Worm (Caenorhabditis elegans) whole organism, young adult: ENCODE results near the gene wdr-37.

Source experiments
- ama-1 ChIP-seq, 3 experiments: fragments of 150-350 bp in 1 of 3; sonication (generic microtip) in 2 of 3; optimal IDR thresholded peaks; 2 replicates each; lab custom pipeline; 2014 to 2018; ENCODE audit warnings: missing biosample characterization in 2 of 3, missing genetic modification characterization in 2 of 3, missing genetic modification reagents in 2 of 3
- athp-1 ChIP-seq: sonication (generic microtip); optimal IDR thresholded peaks from 2 replicates; lab custom pipeline; 2017; ENCODE audit warnings: mild to moderate bottlenecking, missing genetic modification characterization, missing compliant biosample characterization
- cebp-1 ChIP-seq, 2 experiments: fragments of 200-800 bp in 1 of 2; sonication (Bioruptor generic) in 1 of 2; sonication (generic microtip) in 1 of 2; IDR thresholded peaks in 1 of 2; optimal IDR thresholded peaks in 1 of 2; 2 replicates each; pipeline versions ENCODE4 v1.3.6 to Lab custom; 2017 to 2022; ENCODE audit warnings: missing compliant biosample characterization in 2 of 2, missing genetic modification characterization in 2 of 2, mild to moderate bottlenecking in 1 of 2, missing genetic modification reagents in 1 of 2, moderate library complexity in 1 of 2
- ceh-40 ChIP-seq: fragments of 200-800 bp; sonication (Bioruptor generic); IDR thresholded peaks from 2 replicates; pipeline ENCODE4 v1.3.6; 2022; ENCODE audit warnings: missing genetic modification characterization, missing compliant biosample characterization
- gei-17 ChIP-seq: fragments of 200-800 bp; sonication (Bioruptor generic); optimal IDR thresholded peaks from 2 replicates; lab custom pipeline; 2018; ENCODE audit warnings: mild to moderate bottlenecking, missing genetic modification characterization, missing compliant biosample characterization
- lin-40 ChIP-seq: sonication (generic microtip); optimal IDR thresholded peaks from 2 replicates; lab custom pipeline; 2016; ENCODE audit warnings: missing genetic modification characterization, mild to moderate bottlenecking, missing compliant biosample characterization, missing genotype, missing genetic modification reagents
- lin-54 ChIP-seq: fragments of 200-800 bp; sonication (Bioruptor generic); optimal IDR thresholded peaks from 2 replicates; lab custom pipeline; 2018; ENCODE audit warnings: mild to moderate bottlenecking, missing genetic modification characterization, missing compliant biosample characterization
- lsl-1 ChIP-seq: fragments of 200-800 bp; sonication (Bioruptor generic); optimal IDR thresholded peaks from 2 replicates; lab custom pipeline; 2018; ENCODE audit warnings: mild to moderate bottlenecking, missing genetic modification characterization, moderate library complexity, missing compliant biosample characterization
- mes-4 ChIP-seq: sonication (generic microtip); optimal IDR thresholded peaks from 2 replicates; lab custom pipeline; 2016; ENCODE audit warnings: missing genotype, missing genetic modification characterization, missing compliant biosample characterization
- snpc-1.1 ChIP-seq: sonication (generic microtip); optimal IDR thresholded peaks from 2 replicates; lab custom pipeline; 2017; ENCODE audit warnings: missing genetic modification characterization, mild to moderate bottlenecking, missing compliant biosample characterization, antibody characterized with exemption, moderate library complexity, missing genotype, missing genetic modification reagents; ENCODE audit not compliant: insufficient read depth
- snpc-4 ChIP-seq, 5 experiments: fragments of 150-350 bp in 1 of 5; sonication (generic microtip) in 4 of 5; optimal IDR thresholded peaks; 2 replicates each; lab custom pipeline; 2014 to 2018; ENCODE audit warnings: missing genetic modification characterization in 5 of 5, missing biosample characterization in 3 of 5, antibody characterized with exemption in 2 of 5, mild to moderate bottlenecking in 2 of 5, missing compliant biosample characterization in 2 of 5, missing genotype in 2 of 5, moderate library complexity in 2 of 5, missing genetic modification reagents in 1 of 5
- unc-62 ChIP-seq: fragments of 150-350 bp; optimal IDR thresholded peaks from 2 replicates; lab custom pipeline; 2014; ENCODE audit warnings: missing biosample characterization, missing genetic modification reagents, missing genetic modification characterization
- ztf-28 ChIP-seq: fragments of 200-800 bp; sonication (Bioruptor generic); IDR thresholded peaks from 2 replicates; pipeline ENCODE4 v1.3.6; 2022; ENCODE audit warnings: missing genetic modification reagents, missing genetic modification characterization, missing compliant biosample characterization

DNA sequence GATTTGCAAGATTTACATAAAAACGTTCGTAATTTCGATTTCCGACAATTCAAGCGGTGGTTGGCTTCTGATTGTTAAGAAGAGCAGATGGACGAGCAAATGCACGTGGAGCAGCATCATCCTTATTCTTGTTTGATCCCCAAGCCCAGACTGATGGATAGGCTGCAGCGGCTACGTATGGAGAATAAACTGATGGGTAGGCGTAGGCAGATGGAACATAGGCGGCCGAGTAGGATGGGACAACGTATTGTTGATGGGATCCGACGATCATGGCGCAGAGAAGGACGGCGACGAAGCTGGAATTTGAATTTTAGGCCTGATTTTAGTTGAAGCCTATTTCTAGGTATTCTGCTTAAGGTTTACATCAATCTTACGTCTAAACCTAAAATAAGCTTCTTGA, 31.6 kb downstream of the wdr-37 start:
- no peak for TF ChIP-seq lin-40 (tag; lab: Kevin White, UChicago)
- TF ChIP-seq snpc-4 (GFP tag; optimal IDR thresholded peaks at IDR 0.05; lab: Kevin White, UChicago), result no peak
- TF ChIP-seq snpc-4 (tag; optimal IDR thresholded peaks at IDR 0.05; lab: Kevin White, UChicago), result no peak
- TF ChIP-seq unc-62 (GFP tag; lab: Kevin White, UChicago), result no peak
- TF ChIP-seq mes-4, result no peak
- TF ChIP-seq ama-1 (optimal IDR thresholded peaks at IDR 0.05; lab: Kevin White, UChicago), result no peak
- TF ChIP-seq ama-1 (GFP tag; optimal IDR thresholded peaks at IDR 0.05; lab: Kevin White, UChicago), result no peak
- no peak for TF ChIP-seq lin-54 (GFP tag; lab: Kevin White, UChicago)
- no peak for TF ChIP-seq athp-1 (tag; lab: Kevin White, UChicago)
- TF ChIP-seq ceh-40 (GFP tag; lab: Robert Waterston, UW), result no peak
- no peak for TF ChIP-seq ztf-28 (GFP tag; lab: Robert Waterston, UW)
- no peak for TF ChIP-seq cebp-1 (GFP tag; IDR thresholded peaks at IDR 0.05; lab: Robert Waterston, UW)
- TF ChIP-seq cebp-1 (tag; optimal IDR thresholded peaks at IDR 0.05; lab: Kevin White, UChicago), result no peak
- TF ChIP-seq lsl-1, result no peak
- TF ChIP-seq snpc-1.1 (tag; lab: Kevin White, UChicago), result no peak
- no peak for TF ChIP-seq gei-17
